Fruit fly (Drosophila melanogaster): Measurements from ENCODE around the gene Usp30.

Gene Usp30

dm6 chrX:5884887-5885286 lies 5.3 kb upstream of the Usp30 start:
- no peak for TF ChIP-seq ovo (GFP tag; optimal IDR thresholded peaks at IDR 0.05)
- no peak for TF ChIP-seq CG7045 (GFP tag; optimal IDR thresholded peaks at IDR 0.05)
- TF ChIP-seq tj (GFP tag; optimal IDR thresholded peaks at IDR 0.05), result no peak
- TF ChIP-seq cnc (optimal IDR thresholded peaks at IDR 0.05), result no peak
- TF ChIP-seq Mnt (GFP tag; optimal IDR thresholded peaks at IDR 0.05), result no peak
- no peak for TF ChIP-seq Crg-1 (GFP tag; optimal IDR thresholded peaks at IDR 0.05)
- TF ChIP-seq cic (GFP tag; optimal IDR thresholded peaks at IDR 0.05), result no peak

dm6 chrX:5884294-5884693 lies 4.7 kb upstream of the Usp30 start:
- peak; percentile 22 for TF ChIP-seq cic (GFP tag; optimal IDR thresholded peaks at IDR 0.05)
- no peak for TF ChIP-seq Clk (GFP tag; optimal IDR thresholded peaks at IDR 0.05)

dm6 chrX:5883394-5883793 lies 3.8 kb upstream of the Usp30 start:
- TF ChIP-seq pad (GFP tag; optimal IDR thresholded peaks at IDR 0.05) (peak; percentile 46), CG1620 (GFP tag; optimal IDR thresholded peaks at IDR 0.05) (peak; percentile 78), tj (GFP tag; optimal IDR thresholded peaks at IDR 0.05) (peak; percentile 21), Mnt (GFP tag; optimal IDR thresholded peaks at IDR 0.05) (peak; percentile 41), Clk (GFP tag; optimal IDR thresholded peaks at IDR 0.05) (no peak), Crg-1 (GFP tag; optimal IDR thresholded peaks at IDR 0.05) (peak; percentile 54), CG11617 (GFP tag; optimal IDR thresholded peaks at IDR 0.05) (no peak), bab1 (GFP tag; optimal IDR thresholded peaks at IDR 0.05) (peak; percentile 79), CG7101 (tag; optimal IDR thresholded peaks at IDR 0.05) (peak; percentile 62), ovo (GFP tag; optimal IDR thresholded peaks at IDR 0.05) (peak; percentile 7)

dm6 chrX:5880139-5880924 lies 745 bp upstream of the Usp30 start:
- peak; percentile 33 for TF ChIP-seq Clk (GFP tag; optimal IDR thresholded peaks at IDR 0.05)
- no peak for TF ChIP-seq cnc (optimal IDR thresholded peaks at IDR 0.05)
- TF ChIP-seq kay (GFP tag; ENCODE audit: borderline replicate concordance), result no peak
- TF ChIP-seq tj (GFP tag; optimal IDR thresholded peaks at IDR 0.05), result peak; percentile 54
- TF ChIP-seq Crg-1 (GFP tag; optimal IDR thresholded peaks at IDR 0.05), result peak; percentile 70
- peak; percentile 82 for TF ChIP-seq CG7101 (tag; optimal IDR thresholded peaks at IDR 0.05)
- TF ChIP-seq ovo (GFP tag; optimal IDR thresholded peaks at IDR 0.05), result peak; percentile 94
- peak; percentile 65 for TF ChIP-seq CG7045 (GFP tag; optimal IDR thresholded peaks at IDR 0.05)
- peak; percentile 90 for TF ChIP-seq bab1 (GFP tag; optimal IDR thresholded peaks at IDR 0.05)
- TF ChIP-seq CG5204 (GFP tag; optimal IDR thresholded peaks at IDR 0.05), result no peak
- TF ChIP-seq CG33017 (tag; optimal IDR thresholded peaks at IDR 0.05), result peak; percentile 80
- peak; percentile 7 for TF ChIP-seq cic (GFP tag; optimal IDR thresholded peaks at IDR 0.05)
- peak; percentile 78 for TF ChIP-seq CG14711 (tag; optimal IDR thresholded peaks at IDR 0.05)
- TF ChIP-seq CG12768 (GFP tag; optimal IDR thresholded peaks at IDR 0.05), result peak; percentile 76
- TF ChIP-seq toe (GFP tag; optimal IDR thresholded peaks at IDR 0.05), result peak; percentile 63
- no peak for TF ChIP-seq Hr96 (GFP tag; optimal IDR thresholded peaks at IDR 0.05)
- peak; percentile 65 for TF ChIP-seq CG11617 (GFP tag; optimal IDR thresholded peaks at IDR 0.05)
- TF ChIP-seq CG1620 (GFP tag; optimal IDR thresholded peaks at IDR 0.05), result peak; percentile 64
- peak; percentile 65 for TF ChIP-seq pad (GFP tag; optimal IDR thresholded peaks at IDR 0.05)
- peak; percentile 89 for TF ChIP-seq Mnt (GFP tag; optimal IDR thresholded peaks at IDR 0.05)

dm6 chrX:5876584-5876983 lies 3.0 kb downstream of the Usp30 start, which contains the start of gene mof:
Gene mof (minus strand): TSS chrX:5876853.
- peak; percentile 17 for TF ChIP-seq Mnt (GFP tag; optimal IDR thresholded peaks at IDR 0.05)
- peak; percentile 74 for TF ChIP-seq bab1 (GFP tag; optimal IDR thresholded peaks at IDR 0.05)
- TF ChIP-seq pad (GFP tag; optimal IDR thresholded peaks at IDR 0.05), result no peak

- TF ChIP-seq CG12768 (GFP tag; optimal IDR thresholded peaks at IDR 0.05) (no peak), Clk (GFP tag; optimal IDR thresholded peaks at IDR 0.05) (no peak), Mnt (GFP tag; optimal IDR thresholded peaks at IDR 0.05) (peak; percentile 3), CG1620 (GFP tag; optimal IDR thresholded peaks at IDR 0.05) (no peak), toe (GFP tag; optimal IDR thresholded peaks at IDR 0.05) (no peak), CG7101 (tag; optimal IDR thresholded peaks at IDR 0.05) (peak; percentile 8), bab1 (GFP tag; optimal IDR thresholded peaks at IDR 0.05) (peak; percentile 53), Crg-1 (GFP tag; optimal IDR thresholded peaks at IDR 0.05) (no peak), CG14711 (tag; optimal IDR thresholded peaks at IDR 0.05) (peak; percentile 57), CG11617 (GFP tag; optimal IDR thresholded peaks at IDR 0.05) (peak; percentile 11), ovo (GFP tag; optimal IDR thresholded peaks at IDR 0.05) (no peak)
These were observed 6.4 kb downstream of the Usp30 start, which contains the start of gene GAA1 for dm6 chrX:5873164-5873563. Gene GAA1 (minus strand): TSS chrX:5873357.

- TF ChIP-seq ovo (GFP tag; optimal IDR thresholded peaks at IDR 0.05) (no peak), bab1 (GFP tag; optimal IDR thresholded peaks at IDR 0.05) (no peak), CG7101 (tag; optimal IDR thresholded peaks at IDR 0.05) (no peak), CG11617 (GFP tag; optimal IDR thresholded peaks at IDR 0.05) (no peak), CG14711 (tag; optimal IDR thresholded peaks at IDR 0.05) (no peak), cnc (optimal IDR thresholded peaks at IDR 0.05) (no peak), CG5204 (GFP tag; optimal IDR thresholded peaks at IDR 0.05) (no peak), CG7045 (GFP tag; optimal IDR thresholded peaks at IDR 0.05) (no peak), CG33017 (tag; optimal IDR thresholded peaks at IDR 0.05) (no peak), toe (GFP tag; optimal IDR thresholded peaks at IDR 0.05) (no peak), pad (GFP tag; optimal IDR thresholded peaks at IDR 0.05) (no peak), Crg-1 (GFP tag; optimal IDR thresholded peaks at IDR 0.05) (no peak), Mnt (GFP tag; optimal IDR thresholded peaks at IDR 0.05) (no peak), Clk (GFP tag; optimal IDR thresholded peaks at IDR 0.05) (no peak), cic (GFP tag; optimal IDR thresholded peaks at IDR 0.05) (no peak), Hr96 (GFP tag; optimal IDR thresholded peaks at IDR 0.05) (no peak), tj (GFP tag; optimal IDR thresholded peaks at IDR 0.05) (no peak)
These were observed 10.8 kb downstream of the Usp30 start, which contains the start of gene CG15764 for dm6 chrX:5868795-5869194. Gene CG15764 (plus strand): TSS chrX:5869095.

Measured in whole organism, adult.